Fruit fly (Drosophila melanogaster): ENCODE results near the gene Qtzl.

Gene Qtzl

dm6 chr2L:12007331-12007791 is 11.8 kb downstream of the Qtzl start (continued):
- TF ChIP-seq Hr51 (GFP tag; optimal IDR thresholded peaks at IDR 0.05): peak; percentile 9 to 69
- TF ChIP-seq so (GFP tag; IDR thresholded peaks at IDR 0.05): no peak
- no peak for TF ChIP-seq CG30403 (GFP tag; optimal IDR thresholded peaks at IDR 0.05)
- TF ChIP-seq zfh1 (GFP tag; IDR thresholded peaks at IDR 0.05): no peak
- peak; percentile 94 for TF ChIP-seq Nf-YB (GFP tag; optimal IDR thresholded peaks at IDR 0.05)
- no peak for TF ChIP-seq B-H1 (GFP tag; IDR thresholded peaks at IDR 0.05)
- TF ChIP-seq unc-4 (GFP tag; IDR thresholded peaks at IDR 0.05; ENCODE audit: partially characterized antibody): no peak
- peak; percentile 96 for TF ChIP-seq Med (GFP tag)
- TF ChIP-seq kah (GFP tag; optimal IDR thresholded peaks at IDR 0.05): peak; percentile 100
- TF ChIP-seq Dip3 (GFP tag; optimal IDR thresholded peaks at IDR 0.05): no peak
- no peak for TF ChIP-seq CG6683 (GFP tag; optimal IDR thresholded peaks at IDR 0.05)
- no peak for TF ChIP-seq CG30431 (GFP tag; optimal IDR thresholded peaks at IDR 0.05)
- no peak for TF ChIP-seq CG2202 (tag; optimal IDR thresholded peaks at IDR 0.05)
- no peak for TF ChIP-seq jing (GFP tag; optimal IDR thresholded peaks at IDR 0.05)
- TF ChIP-seq CG14050 (GFP tag; IDR thresholded peaks at IDR 0.05): no peak
- TF ChIP-seq CG13894 (tag; optimal IDR thresholded peaks at IDR 0.05): peak; percentile 96
- TF ChIP-seq mirr (GFP tag; optimal IDR thresholded peaks at IDR 0.05): peak; percentile 80
- TF ChIP-seq onecut (GFP tag; IDR thresholded peaks at IDR 0.05): peak; percentile 92
- peak; percentile 25 for TF ChIP-seq h (optimal IDR thresholded peaks at IDR 0.05)
- peak; percentile 60 for TF ChIP-seq twi (tag; optimal IDR thresholded peaks at IDR 0.05)
- TF ChIP-seq CG11504 (tag; optimal IDR thresholded peaks at IDR 0.05): peak; percentile 84
- TF ChIP-seq Ets65A (GFP tag): no peak
- TF ChIP-seq chif (GFP tag; optimal IDR thresholded peaks at IDR 0.05): no peak
- no peak for TF ChIP-seq HLH3B (GFP tag; IDR thresholded peaks at IDR 0.05)
- TF ChIP-seq pros (GFP tag; optimal IDR thresholded peaks at IDR 0.05): peak; percentile 99
- no peak for TF ChIP-seq esg (GFP tag; conservative IDR thresholded peaks at IDR 0.05)
- no peak for TF ChIP-seq C15 (GFP tag; IDR thresholded peaks at IDR 0.05)
- TF ChIP-seq CG13624 (GFP tag; optimal IDR thresholded peaks at IDR 0.05): peak; percentile 74
- no peak for TF ChIP-seq chinmo (GFP tag; IDR thresholded peaks at IDR 0.05; ENCODE audit: partially characterized antibody)
- peak; percentile 66 for TF ChIP-seq NC2β (GFP tag; optimal IDR thresholded peaks at IDR 0.05)
- TF ChIP-seq crc (GFP tag; optimal IDR thresholded peaks at IDR 0.05): no peak
- TF ChIP-seq CG6272 (GFP tag; IDR thresholded peaks at IDR 0.05): peak; percentile 57; the same call in 1 of the 2 replicates
- peak; percentile 13 for TF ChIP-seq CG10274 (GFP tag; optimal IDR thresholded peaks at IDR 0.05)
- peak; percentile 100 for TF ChIP-seq abd-A (tag; optimal IDR thresholded peaks at IDR 0.05)
- peak; percentile 51 for TF ChIP-seq HHEX (GFP tag; optimal IDR thresholded peaks at IDR 0.05)
- TF ChIP-seq grn (GFP tag; optimal IDR thresholded peaks at IDR 0.05): peak; percentile 5
- TF ChIP-seq H2.0 (GFP tag; IDR thresholded peaks at IDR 0.05): no peak
- TF ChIP-seq CG32532 (GFP tag; IDR thresholded peaks at IDR 0.05): no peak
- peak; percentile 77 for TF ChIP-seq BtbVII (GFP tag; optimal IDR thresholded peaks at IDR 0.05)
- no peak for TF ChIP-seq Ada2b (GFP tag; IDR thresholded peaks at IDR 0.05)
- TF ChIP-seq CG2199 (GFP tag; IDR thresholded peaks at IDR 0.05): no peak
- no peak for TF ChIP-seq CG17361 (GFP tag; IDR thresholded peaks at IDR 0.05)
- TF ChIP-seq CG1233 (GFP tag; optimal IDR thresholded peaks at IDR 0.05): peak; percentile 74
- no peak for TF ChIP-seq CG3407 (GFP tag; optimal IDR thresholded peaks at IDR 0.05)
- TF ChIP-seq lov (optimal IDR thresholded peaks at IDR 0.05): no peak
- no peak for TF ChIP-seq lov (GFP tag; IDR thresholded peaks at IDR 0.05)
- TF ChIP-seq CG12299 (tag; optimal IDR thresholded peaks at IDR 0.05): no peak
- TF ChIP-seq slbo (GFP tag; IDR thresholded peaks at IDR 0.05): no peak
- TF ChIP-seq Oli (tag; optimal IDR thresholded peaks at IDR 0.05): peak; percentile 35
- TF ChIP-seq bcd (GFP tag; optimal IDR thresholded peaks at IDR 0.05): peak; percentile 32
- TF ChIP-seq Fer2 (tag; optimal IDR thresholded peaks at IDR 0.05): no peak
- TF ChIP-seq grau (tag; optimal IDR thresholded peaks at IDR 0.05): peak; percentile 55

Measured in whole organism, embryonic.